Fruit fly (Drosophila melanogaster) whole organism, embryonic: Measurements from ENCODE around the gene hob.

Source experiments
- Adf1 ChIP-seq: fragments of 200-800 bp; sonication (Bioruptor generic); IDR thresholded peaks from 2 replicates; pipeline ENCODE4 v1.3.6; 2022; ENCODE audit warnings: missing biosample characterization, missing genetic modification characterization
- C15 ChIP-seq: fragments of 200-800 bp; sonication (Bioruptor generic); IDR thresholded peaks from 3 replicates; pipeline ENCODE4 v1.3.6; 2022; ENCODE audit warnings: missing biosample characterization, missing genetic modification characterization
- CG12391 ChIP-seq: fragments of 200-800 bp; sonication (Bioruptor generic); optimal IDR thresholded peaks from 3 replicates; lab custom pipeline; 2018; ENCODE audit warnings: missing biosample characterization, mild to moderate bottlenecking, missing genetic modification characterization, moderate library complexity
- CG12769 ChIP-seq: fragments of 200-800 bp; sonication (Bioruptor generic); optimal IDR thresholded peaks from 2 replicates; lab custom pipeline; 2019; ENCODE audit warnings: missing biosample characterization, mild to moderate bottlenecking, missing genetic modification characterization, moderate library complexity
- CG13287 ChIP-seq: fragments of 200-800 bp; sonication (Bioruptor generic); IDR thresholded peaks from 2 replicates; pipeline ENCODE4 v1.3.6; 2022; ENCODE audit warnings: missing biosample characterization, missing genetic modification characterization; ENCODE audit not compliant: partially characterized antibody
- CG14014 ChIP-seq: fragments of 200-800 bp; sonication (Bioruptor generic); IDR thresholded peaks from 2 replicates; pipeline ENCODE4 v1.3.6; 2022; ENCODE audit warnings: missing biosample characterization, missing genetic modification characterization
- CG15696 ChIP-seq: fragments of 200-800 bp; sonication (Bioruptor generic); optimal IDR thresholded peaks from 2 replicates; lab custom pipeline; 2019; ENCODE audit warnings: missing biosample characterization, mild to moderate bottlenecking, missing genetic modification characterization, moderate library complexity
- CG17359 ChIP-seq: fragments of 200-800 bp; sonication (Bioruptor generic); optimal IDR thresholded peaks from 3 replicates; lab custom pipeline; 2018; ENCODE audit warnings: missing biosample characterization, mild to moderate bottlenecking, missing genetic modification characterization, moderate library complexity
- CG18476 ChIP-seq: fragments of 200-800 bp; sonication (Bioruptor generic); optimal IDR thresholded peaks from 2 replicates; lab custom pipeline; 2016; ENCODE audit warnings: missing biosample characterization, mild to moderate bottlenecking, missing genetic modification characterization
- CG2202 ChIP-seq: fragments of 200-800 bp; sonication (Bioruptor generic); optimal IDR thresholded peaks from 2 replicates; lab custom pipeline; 2018; ENCODE audit warnings: missing biosample characterization, mild to moderate bottlenecking, missing genetic modification characterization
- CG2712 ChIP-seq: fragments of 200-800 bp; optimal IDR thresholded peaks from 3 replicates; lab custom pipeline; 2019; ENCODE audit warnings: missing biosample characterization, mild to moderate bottlenecking, missing genetic modification characterization, moderate library complexity
- CG2889 ChIP-seq: fragments of 200-800 bp; sonication (Bioruptor generic); IDR thresholded peaks from 3 replicates; pipeline ENCODE4 v1.3.6; 2022; ENCODE audit warnings: missing biosample characterization, missing genetic modification characterization
- CG3281 ChIP-seq: fragments of 200-800 bp; sonication (Bioruptor generic); optimal IDR thresholded peaks from 3 replicates; lab custom pipeline; 2017; ENCODE audit warnings: missing biosample characterization, mild to moderate bottlenecking, missing genetic modification characterization
- CG42726 ChIP-seq: fragments of 200-800 bp; sonication (Bioruptor generic); IDR thresholded peaks from 2 replicates; pipeline ENCODE4 v1.3.6; 2022; ENCODE audit warnings: missing biosample characterization, missing genetic modification characterization; ENCODE audit not compliant: partially characterized antibody
- CG4328 ChIP-seq: fragments of 200-800 bp; sonication (Bioruptor generic); optimal IDR thresholded peaks from 3 replicates; lab custom pipeline; 2017; ENCODE audit warnings: missing biosample characterization, missing genetic modification reagents, missing genetic modification characterization
- CG4854 ChIP-seq: fragments of 200-800 bp; sonication (Bioruptor generic); optimal IDR thresholded peaks from 2 replicates; lab custom pipeline; 2016; ENCODE audit warnings: missing biosample characterization, missing genetic modification characterization, inconsistent platforms
- CG5180 ChIP-seq: fragments of 200-800 bp; sonication (Bioruptor generic); optimal IDR thresholded peaks from 3 replicates; lab custom pipeline; 2017; ENCODE audit warnings: missing biosample characterization, missing genetic modification characterization, mild to moderate bottlenecking, moderate library complexity, missing genetic modification reagents
- CG6813 ChIP-seq: fragments of 200-800 bp; sonication (Bioruptor generic); optimal IDR thresholded peaks from 2 replicates; lab custom pipeline; 2017; ENCODE audit warnings: missing biosample characterization, missing genetic modification characterization, mild to moderate bottlenecking, moderate library complexity, missing genetic modification reagents
- Dip3 ChIP-seq: fragments of 200-800 bp; sonication (Bioruptor generic); optimal IDR thresholded peaks from 3 replicates; lab custom pipeline; 2016; ENCODE audit warnings: missing biosample characterization, missing genetic modification characterization
- Eip74EF ChIP-seq, 2 experiments: fragments of 200-800 bp in 1 of 2; fragments of >200 bp in 1 of 2; sonication (Bioruptor generic) in 1 of 2; optimal IDR thresholded peaks; 2 replicates each; lab custom pipeline; 2017 to 2019; ENCODE audit warnings: missing biosample characterization in 2 of 2, missing genetic modification characterization in 2 of 2, mild to moderate bottlenecking in 1 of 2, moderate library complexity in 1 of 2
- Hmx ChIP-seq: fragments of 200-800 bp; sonication (Bioruptor generic); optimal IDR thresholded peaks from 2 replicates; lab custom pipeline; 2016; ENCODE audit warnings: missing biosample characterization, missing genetic modification characterization
- Nf-YB ChIP-seq: fragments of 200-800 bp; sonication (Bioruptor generic); optimal IDR thresholded peaks from 3 replicates; lab custom pipeline; 2019; ENCODE audit warnings: missing biosample characterization, mild to moderate bottlenecking, missing genetic modification characterization, moderate library complexity
- Ptx1 ChIP-seq: fragments of 200-800 bp; sonication (Bioruptor generic); IDR thresholded peaks from 2 replicates; pipeline ENCODE4 v1.3.6; 2022; ENCODE audit warnings: missing biosample characterization, missing genetic modification characterization
- Side ChIP-seq: fragments of 200-800 bp; sonication (Bioruptor generic); optimal IDR thresholded peaks from 2 replicates; lab custom pipeline; 2016; ENCODE audit warnings: missing biosample characterization, missing genetic modification characterization
- Six4 ChIP-seq: fragments of 200-800 bp; sonication (Bioruptor generic); optimal IDR thresholded peaks from 2 replicates; lab custom pipeline; 2016; ENCODE audit warnings: missing biosample characterization, missing genetic modification characterization
- Sox100B ChIP-seq: fragments of 200-800 bp; sonication (Bioruptor generic); optimal IDR thresholded peaks from 3 replicates; lab custom pipeline; 2018; ENCODE audit warnings: missing biosample characterization, mild to moderate bottlenecking, missing genetic modification characterization
- bowl ChIP-seq: fragments of 200-800 bp; sonication (Bioruptor generic); IDR thresholded peaks from 2 replicates; pipeline ENCODE4 v1.3.6; 2022; ENCODE audit warnings: missing biosample characterization, missing genetic modification characterization
- cad ChIP-seq: fragments of >200 bp; optimal IDR thresholded peaks from 2 replicates; lab custom pipeline; 2017; ENCODE audit warnings: missing biosample characterization, missing genetic modification characterization
- chif ChIP-seq, 2 experiments: fragments of 200-800 bp; sonication (Bioruptor generic); optimal IDR thresholded peaks; 3 replicates each; lab custom pipeline; 2016; ENCODE audit warnings: missing biosample characterization in 2 of 2, missing genetic modification characterization in 2 of 2
- da ChIP-seq: fragments of 200-800 bp; sonication (Bioruptor generic); optimal IDR thresholded peaks from 2 replicates; lab custom pipeline; 2016; ENCODE audit warnings: missing biosample characterization, missing genetic modification characterization
- ewg ChIP-seq: fragments of 200-800 bp; sonication (Bioruptor generic); optimal IDR thresholded peaks from 3 replicates; lab custom pipeline; 2017; ENCODE audit warnings: mild to moderate bottlenecking, missing biosample characterization, missing genetic modification reagents, missing genetic modification characterization
- fd64A ChIP-seq: fragments of 200-800 bp; sonication (Bioruptor generic); optimal IDR thresholded peaks from 3 replicates; lab custom pipeline; 2018; ENCODE audit warnings: missing biosample characterization, mild to moderate bottlenecking, missing genetic modification characterization
- ftz-f1 ChIP-seq: fragments of 200-800 bp; sonication (Bioruptor generic); optimal IDR thresholded peaks from 2 replicates; lab custom pipeline; 2016; ENCODE audit warnings: missing biosample characterization, missing genetic modification characterization
- hb ChIP-seq: fragments of 200-800 bp; sonication (Bioruptor generic); IDR thresholded peaks from 3 replicates; pipeline ENCODE4 v1.3.6; 2022; ENCODE audit warnings: missing biosample characterization, missing genetic modification characterization; ENCODE audit not compliant: partially characterized antibody
- ind ChIP-seq: fragments of 200-800 bp; sonication (Bioruptor generic); optimal IDR thresholded peaks from 3 replicates; lab custom pipeline; 2016; ENCODE audit warnings: missing biosample characterization, missing genetic modification characterization
- lab ChIP-seq: fragments of 200-800 bp; sonication (Bioruptor generic); optimal IDR thresholded peaks from 3 replicates; lab custom pipeline; 2017; ENCODE audit warnings: missing biosample characterization, missing genetic modification characterization, mild to moderate bottlenecking, moderate library complexity, missing genetic modification reagents
- lmd ChIP-seq: fragments of 200-800 bp; sonication (Bioruptor generic); IDR thresholded peaks from 2 replicates; pipeline ENCODE4 v1.3.6; 2022; ENCODE audit warnings: missing biosample characterization, missing genetic modification characterization
- mld ChIP-seq: fragments of 200-800 bp; sonication (Bioruptor generic); IDR thresholded peaks from 3 replicates; pipeline ENCODE4 v1.3.6; 2022; ENCODE audit warnings: missing biosample characterization, missing genetic modification characterization; ENCODE audit not compliant: partially characterized antibody
- nom ChIP-seq: fragments of 200-800 bp; sonication (Bioruptor generic); optimal IDR thresholded peaks from 2 replicates; lab custom pipeline; 2017; ENCODE audit warnings: missing biosample characterization, missing genetic modification characterization, mild to moderate bottlenecking, moderate library complexity, missing genetic modification reagents
- ranshi ChIP-seq: fragments of 200-800 bp; sonication (Bioruptor generic); IDR thresholded peaks from 2 replicates; pipeline ENCODE4 v1.3.6; 2022; ENCODE audit warnings: missing biosample characterization, missing genetic modification characterization
- repo ChIP-seq: fragments of 200-800 bp; sonication (Bioruptor generic); optimal IDR thresholded peaks from 2 replicates; lab custom pipeline; 2016; ENCODE audit warnings: missing biosample characterization, missing genetic modification characterization
- rib ChIP-seq: fragments of 200-800 bp; sonication (Bioruptor generic); IDR thresholded peaks from 2 replicates; pipeline ENCODE4 v1.3.6; 2022; ENCODE audit warnings: missing biosample characterization, missing genetic modification characterization
- shn ChIP-seq: fragments of 200-800 bp; sonication (Bioruptor generic); optimal IDR thresholded peaks from 3 replicates; lab custom pipeline; 2016; ENCODE audit warnings: missing biosample characterization, missing genetic modification characterization
- slbo ChIP-seq: fragments of 200-800 bp; sonication (Bioruptor generic); IDR thresholded peaks from 2 replicates; pipeline ENCODE4 v1.3.6; 2022; ENCODE audit warnings: missing biosample characterization, missing genetic modification characterization
- sob ChIP-seq: fragments of 200-800 bp; sonication (Bioruptor generic); IDR thresholded peaks from 2 replicates; pipeline ENCODE4 v1.3.6; 2022; ENCODE audit warnings: missing biosample characterization, missing genetic modification characterization
- tio ChIP-seq: fragments of 200-800 bp; sonication (Bioruptor generic); optimal IDR thresholded peaks from 2 replicates; lab custom pipeline; 2017; ENCODE audit warnings: missing biosample characterization, missing genetic modification characterization, inconsistent platforms
- ttk ChIP-seq: fragments of 200-800 bp; sonication (Bioruptor generic); IDR thresholded peaks from 2 replicates; pipeline ENCODE4 v2.1.2; 2022; ENCODE audit warnings: missing biosample characterization, missing genetic modification characterization
- tx ChIP-seq: fragments of 200-800 bp; sonication (Bioruptor generic); optimal IDR thresholded peaks from 2 replicates; lab custom pipeline; 2016; ENCODE audit warnings: missing biosample characterization, missing genetic modification characterization
- yki ChIP-seq: fragments of >200 bp; optimal IDR thresholded peaks from 3 replicates; lab custom pipeline; 2018

hob gene

dm6 chr3L:3249997-3250774 is 31.5 kb upstream of the hob start (continued):
- TF ChIP-seq C15 (GFP tag; lab: Robert Waterston, UW) (peak; percentile 61; the same call in 1 of the 3 replicates), Adf1 (GFP tag; lab: Robert Waterston, UW) (peak; percentile 33), CG42726 (GFP tag; lab: Robert Waterston, UW) (no peak), ttk (peak; percentile 83), lab (GFP tag; lab: Kevin White, UChicago) (peak; percentile 89), CG5180 (GFP tag; lab: Kevin White, UChicago) (peak; percentile 81), sob (GFP tag; lab: Robert Waterston, UW) (peak; percentile 82; the same call in 1 of the 2 replicates), repo (GFP tag; lab: Kevin White, UChicago) (peak; percentile 89), CG2202 (tag; lab: Kevin White, UChicago) (peak; percentile 91), tx (GFP tag; lab: Kevin White, UChicago) (peak; percentile 95), nom (GFP tag; lab: Kevin White, UChicago) (no peak), CG4328 (GFP tag; lab: Kevin White, UChicago) (peak; percentile 92), chif (GFP tag; optimal IDR thresholded peaks at IDR 0.05; lab: Kevin White, UChicago) (peak; percentile 97), Nf-YB (GFP tag; lab: Kevin White, UChicago) (peak; percentile 86), rib (GFP tag; lab: Robert Waterston, UW) (no peak; the same call in none of the 2 replicates), CG15696 (peak; percentile 80), CG3281 (GFP tag; lab: Kevin White, UChicago) (peak; percentile 95), Side (peak; percentile 93), Hmx (GFP tag; lab: Kevin White, UChicago) (peak; percentile 95), da (GFP tag; lab: Kevin White, UChicago) (peak; percentile 84), Ptx1 (GFP tag; lab: Robert Waterston, UW) (peak; percentile 88), slbo (peak; percentile 90), CG2889 (GFP tag; lab: Robert Waterston, UW) (peak; percentile 85), Sox100B (GFP tag; lab: Kevin White, UChicago) (peak; percentile 98), tio (peak; percentile 98), hb (GFP tag; lab: Robert Waterston, UW) (no peak), lmd (GFP tag; lab: Robert Waterston, UW) (peak; percentile 93), mld (no peak), CG4854 (GFP tag; lab: Kevin White, UChicago) (peak; percentile 88), CG13287 (GFP tag; lab: Robert Waterston, UW) (peak; percentile 50), ewg (GFP tag; lab: Kevin White, UChicago) (peak; percentile 91), CG12769 (peak; percentile 82), bowl (no peak; the same call in 1 of the 2 replicates), cad (GFP tag; lab: Kevin White, UChicago) (no peak), CG14014 (GFP tag; lab: Robert Waterston, UW) (peak; percentile 88), ind (GFP tag; lab: Kevin White, UChicago) (peak; percentile 95), fd64A (GFP tag; lab: Kevin White, UChicago) (peak; percentile 78), yki (lab: Kevin White, UChicago) (peak; percentile 6), Eip74EF (GFP tag; optimal IDR thresholded peaks at IDR 0.05; lab: Kevin White, UChicago) (peak in 1 of 2 experiments; percentile 95), CG18476 (GFP tag; lab: Kevin White, UChicago) (peak; percentile 92), CG12391 (peak; percentile 96), Dip3 (peak; percentile 95), CG17359 (tag; lab: Kevin White, UChicago) (peak; percentile 85), Six4 (GFP tag; lab: Kevin White, UChicago) (peak; percentile 94), CG6813 (GFP tag; lab: Kevin White, UChicago) (peak; percentile 84), shn (GFP tag; lab: Kevin White, UChicago) (peak; percentile 91), ftz-f1 (GFP tag; lab: Kevin White, UChicago) (peak; percentile 91), CG2712 (tag; lab: Kevin White, UChicago) (peak; percentile 96), ranshi (GFP tag; lab: Robert Waterston, UW) (peak; percentile 81)
